Fruit fly (Drosophila melanogaster) Kc167 (cell line): ENCODE measurements around the gene CG43796.

Source experiments
- psq ChIP-seq: fragments of >200 bp; optimal IDR thresholded peaks from 2 replicates; lab custom pipeline; 2017; ENCODE audit warnings: missing external identifiers
- ttk ChIP-seq: sonication (Bioruptor generic); optimal IDR thresholded peaks from 2 replicates; lab custom pipeline; 2017; ENCODE audit warnings: missing external identifiers

DNA sequence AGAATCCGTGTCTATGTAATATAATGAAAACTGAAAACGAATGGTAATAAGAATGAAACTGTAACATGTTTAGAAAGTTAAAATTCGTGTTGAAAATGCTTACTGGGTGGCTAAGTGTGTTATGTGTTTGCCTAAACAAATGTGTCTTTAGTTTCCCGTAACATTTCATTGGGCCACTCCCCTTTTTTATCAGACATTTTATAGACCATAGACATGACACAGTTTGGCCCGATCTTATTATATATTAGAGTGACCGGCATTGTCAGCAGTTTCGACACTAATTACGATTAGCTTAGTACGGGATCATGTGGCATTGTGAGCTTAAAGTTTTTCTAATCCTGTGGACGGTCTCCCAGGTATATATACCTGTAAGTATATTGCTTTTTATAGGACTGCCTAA, 5.1 kb upstream of the CG43796 start, which contains the start of gene CheA29a:
- TF ChIP-seq psq (lab: Kevin White, UChicago) = no peak
- TF ChIP-seq ttk (lab: Kevin White, UChicago) = no peak
